Fruit fly (Drosophila melanogaster): ENCODE data around the gene CG3698.

The CG3698 gene

DNA sequence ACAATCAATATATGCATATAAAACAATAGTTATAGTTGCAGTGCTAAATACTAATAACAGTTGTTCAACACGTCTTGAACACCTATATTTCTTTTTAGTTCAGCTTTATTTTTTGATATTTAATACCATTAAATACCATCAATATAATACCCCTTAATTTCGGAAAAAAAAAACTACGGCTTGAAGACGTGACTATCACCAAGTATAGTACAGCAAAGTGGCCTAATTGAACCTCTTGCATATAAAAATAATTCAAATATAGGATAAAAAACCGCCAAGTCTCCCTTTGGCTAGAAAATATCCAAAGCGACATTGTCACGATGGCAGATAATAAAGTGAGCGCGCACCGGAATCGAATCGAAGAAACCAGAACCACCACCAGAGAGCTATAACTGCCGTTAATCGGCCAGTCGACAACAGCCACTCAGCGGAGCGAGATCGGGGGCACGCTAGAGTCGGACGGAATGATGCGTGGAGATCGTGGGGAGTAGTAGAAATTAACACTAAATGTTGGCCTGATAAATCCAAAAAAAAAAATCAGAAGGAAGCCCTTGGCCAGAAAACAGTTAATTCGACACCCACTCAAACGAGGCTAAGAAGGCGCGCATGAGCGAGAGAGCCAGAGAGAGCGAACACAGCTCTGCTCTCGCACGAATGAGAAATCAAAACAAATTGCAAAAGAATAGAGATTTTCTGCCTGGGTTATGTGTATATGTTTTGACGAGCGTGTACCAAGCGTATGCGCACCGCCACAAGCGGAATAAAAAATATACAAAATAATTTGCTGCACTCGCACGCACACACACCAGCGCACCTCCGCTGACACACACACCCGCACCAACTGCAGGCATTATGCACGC lies 13.1 kb downstream of the CG3698 start (continued):
- TF ChIP-seq D (optimal IDR thresholded peaks at IDR 0.05), result no peak
- TF ChIP-seq D (GFP tag; optimal IDR thresholded peaks at IDR 0.05), result peak; percentile 41
- TF ChIP-seq otp (GFP tag; IDR thresholded peaks at IDR 0.05), result peak; percentile 53; the same call in 1 of the 3 replicates
- TF ChIP-seq grau (tag; optimal IDR thresholded peaks at IDR 0.05), result peak; percentile 40
- TF ChIP-seq Atf3 (GFP tag; optimal IDR thresholded peaks at IDR 0.05), result no peak
- peak; percentile 60 for TF ChIP-seq CG12659 (GFP tag; optimal IDR thresholded peaks at IDR 0.05)
- no peak for TF ChIP-seq CG17912 (GFP tag; optimal IDR thresholded peaks at IDR 0.05)
- peak; percentile 86 for TF ChIP-seq sr (GFP tag; IDR thresholded peaks at IDR 0.05)
- no peak for TF ChIP-seq pb (GFP tag; optimal IDR thresholded peaks at IDR 0.05)
- TF ChIP-seq CG9437 (GFP tag; optimal IDR thresholded peaks at IDR 0.05), result peak; percentile 47
- peak; percentile 44 for TF ChIP-seq pho (GFP tag; optimal IDR thresholded peaks at IDR 0.05)
- peak; percentile 41; the same call in 1 of the 2 replicates for TF ChIP-seq seq (GFP tag; IDR thresholded peaks at IDR 0.05)
- peak; percentile 35; the same call in 1 of the 3 replicates for TF ChIP-seq ci (GFP tag; IDR thresholded peaks at IDR 0.05)
- peak; percentile 41 for TF ChIP-seq CG33557 (GFP tag; optimal IDR thresholded peaks at IDR 0.05)
- peak; percentile 83 for TF ChIP-seq Tbp (GFP tag; optimal IDR thresholded peaks at IDR 0.05)
- no peak for TF ChIP-seq ap (GFP tag; IDR thresholded peaks at IDR 0.05)
- peak; percentile 50 for TF ChIP-seq CG7839 (tag; optimal IDR thresholded peaks at IDR 0.05)
- peak; percentile 68 for TF ChIP-seq vvl (GFP tag; IDR thresholded peaks at IDR 0.05)
- peak; percentile 62 for TF ChIP-seq kay (GFP tag; optimal IDR thresholded peaks at IDR 0.05)
- TF ChIP-seq caup (GFP tag; optimal IDR thresholded peaks at IDR 0.05; ENCODE audit: severe bottlenecking), result peak; percentile 32
- no peak for TF ChIP-seq gsb (GFP tag; IDR thresholded peaks at IDR 0.05)
- TF ChIP-seq zfh2 (GFP tag; optimal IDR thresholded peaks at IDR 0.05), result no peak
- TF ChIP-seq Ets65A (GFP tag), result peak; percentile 26
- TF ChIP-seq Myb (GFP tag; optimal IDR thresholded peaks at IDR 0.05), result peak; percentile 49
- TF ChIP-seq CG31224 (GFP tag; IDR thresholded peaks at IDR 0.05), result no peak
- TF ChIP-seq CG5180 (GFP tag; optimal IDR thresholded peaks at IDR 0.05), result no peak
- TF ChIP-seq CG3838 (GFP tag; optimal IDR thresholded peaks at IDR 0.05), result no peak
- no peak for TF ChIP-seq usp (GFP tag; optimal IDR thresholded peaks at IDR 0.05)
- TF ChIP-seq dpn (GFP tag; optimal IDR thresholded peaks at IDR 0.05), result peak; percentile 30 to 46
- TF ChIP-seq CG3995 (GFP tag; optimal IDR thresholded peaks at IDR 0.05), result peak; percentile 21
- TF ChIP-seq Eip74EF (GFP tag; optimal IDR thresholded peaks at IDR 0.05), result peak in 1 of 2 experiments; percentile 56
- peak; percentile 24 for TF ChIP-seq NfI (GFP tag; optimal IDR thresholded peaks at IDR 0.05)
- no peak for TF ChIP-seq hkb (optimal IDR thresholded peaks at IDR 0.05)
- TF ChIP-seq hkb (GFP tag; IDR thresholded peaks at IDR 0.05), result peak; percentile 48; the same call in 1 of the 2 replicates
- peak; percentile 46 for TF ChIP-seq zen (tag; optimal IDR thresholded peaks at IDR 0.05)
- peak; percentile 8 for TF ChIP-seq stwl (tag; optimal IDR thresholded peaks at IDR 0.05)
- peak; percentile 25; the same call in 1 of the 2 replicates for TF ChIP-seq stc (GFP tag; IDR thresholded peaks at IDR 0.05)
- peak; percentile 22 for TF ChIP-seq ATbp (GFP tag; optimal IDR thresholded peaks at IDR 0.05)
- TF ChIP-seq run (tag; optimal IDR thresholded peaks at IDR 0.05), result no peak
- TF ChIP-seq Hmx (GFP tag; optimal IDR thresholded peaks at IDR 0.05), result peak; percentile 2
- peak; percentile 44 for TF ChIP-seq nmo (GFP tag; optimal IDR thresholded peaks at IDR 0.05)
- no peak for TF ChIP-seq Hr39 (optimal IDR thresholded peaks at IDR 0.05)
- 0 out of 4 replicates have a peak, but pooled peaks have one; percentile 39 for TF ChIP-seq Gug (GFP tag; IDR thresholded peaks at IDR 0.05)
- TF ChIP-seq CG18262 (tag; optimal IDR thresholded peaks at IDR 0.05), result peak; percentile 67
- TF ChIP-seq Dbx (GFP tag; IDR thresholded peaks at IDR 0.05), result peak; percentile 69; the same call in 2 of the 3 replicates
- TF ChIP-seq ken (GFP tag; IDR thresholded peaks at IDR 0.05), result no peak
- peak; percentile 42 for TF ChIP-seq her (GFP tag; optimal IDR thresholded peaks at IDR 0.05)
- TF ChIP-seq ems (GFP tag; optimal IDR thresholded peaks at IDR 0.05), result peak; percentile 19
- TF ChIP-seq peb (GFP tag; IDR thresholded peaks at IDR 0.05), result no peak
- TF ChIP-seq cg (GFP tag; optimal IDR thresholded peaks at IDR 0.05), result peak; percentile 62

Measured in whole organism, embryonic.